Worm (Caenorhabditis elegans) whole organism, young adult: ENCODE measurements around the gene C16D2.1.

ENCODE experiments used
- B0261.1 ChIP-seq: sonication (generic microtip); optimal IDR thresholded peaks from 2 replicates; lab custom pipeline; 2016; ENCODE audit warnings: mild to moderate bottlenecking, missing genetic modification characterization, moderate library complexity, missing compliant biosample characterization
- B0336.3 ChIP-seq: fragments of 200-800 bp; sonication (Bioruptor generic); IDR thresholded peaks from 2 replicates; pipeline ENCODE4 v1.3.6; 2022; ENCODE audit warnings: missing genetic modification characterization, missing compliant biosample characterization
- F10E7.11 ChIP-seq: sonication (generic microtip); optimal IDR thresholded peaks from 2 replicates; lab custom pipeline; 2017; ENCODE audit warnings: mild to moderate bottlenecking, missing genetic modification characterization, moderate library complexity, missing compliant biosample characterization
- F37B4.10 ChIP-seq: fragments of 200-800 bp; sonication (Bioruptor generic); IDR thresholded peaks from 2 replicates; pipeline ENCODE4 v1.3.6; 2022; ENCODE audit warnings: missing genetic modification characterization, missing compliant biosample characterization
- F57A8.1 ChIP-seq: fragments of 200-800 bp; sonication (Bioruptor generic); optimal IDR thresholded peaks from 2 replicates; lab custom pipeline; 2018; ENCODE audit warnings: mild to moderate bottlenecking, missing genetic modification characterization, moderate library complexity, missing compliant biosample characterization
- Y53F4B.3 ChIP-seq: fragments of 200-800 bp; sonication (Bioruptor generic); IDR thresholded peaks from 2 replicates; pipeline ENCODE4 v1.3.6; 2022; ENCODE audit warnings: missing genetic modification reagents, missing genetic modification characterization, missing compliant biosample characterization
- Y67H2A.10 ChIP-seq: fragments of 200-800 bp; sonication (Bioruptor generic); conservative IDR thresholded peaks from 2 replicates; pipeline ENCODE4 v1.3.6; 2022; ENCODE audit warnings: missing genetic modification reagents, missing genetic modification characterization, missing compliant biosample characterization
- Y79H2A.3 ChIP-seq: fragments of 200-800 bp; sonication (Bioruptor generic); conservative IDR thresholded peaks from 2 replicates; pipeline ENCODE4 v1.3.6; 2022; ENCODE audit warnings: missing genetic modification reagents, missing genetic modification characterization, missing compliant biosample characterization
- ama-1 ChIP-seq, 3 experiments: fragments of 150-350 bp in 1 of 3; sonication (generic microtip) in 2 of 3; optimal IDR thresholded peaks; 2 replicates each; lab custom pipeline; 2014 to 2018; ENCODE audit warnings: missing biosample characterization in 2 of 3, missing genetic modification characterization in 2 of 3, missing genetic modification reagents in 2 of 3
- cebp-1 ChIP-seq, 2 experiments: fragments of 200-800 bp in 1 of 2; sonication (Bioruptor generic) in 1 of 2; sonication (generic microtip) in 1 of 2; IDR thresholded peaks in 1 of 2; optimal IDR thresholded peaks in 1 of 2; 2 replicates each; pipeline versions ENCODE4 v1.3.6 to Lab custom; 2017 to 2022; ENCODE audit warnings: missing compliant biosample characterization in 2 of 2, missing genetic modification characterization in 2 of 2, mild to moderate bottlenecking in 1 of 2, missing genetic modification reagents in 1 of 2, moderate library complexity in 1 of 2
- ceh-58 ChIP-seq: fragments of 200-800 bp; sonication (Bioruptor generic); IDR thresholded peaks from 2 replicates; pipeline ENCODE4 v1.3.6; 2022; ENCODE audit warnings: missing genetic modification characterization, missing compliant biosample characterization
- die-1 ChIP-seq: sonication (generic microtip); optimal IDR thresholded peaks from 2 replicates; lab custom pipeline; 2016; ENCODE audit warnings: missing genotype, mild to moderate bottlenecking, missing genetic modification characterization, missing compliant biosample characterization
- efl-1 ChIP-seq: fragments of 150-350 bp; optimal IDR thresholded peaks from 2 replicates; lab custom pipeline; 2014; ENCODE audit warnings: missing biosample characterization, missing genetic modification reagents, missing genetic modification characterization
- egl-44 ChIP-seq: fragments of 200-800 bp; sonication (Bioruptor generic); IDR thresholded peaks from 2 replicates; pipeline ENCODE4 v1.3.6; 2022; ENCODE audit warnings: missing genetic modification reagents, missing genetic modification characterization, missing compliant biosample characterization
- hrde-1 ChIP-seq: sonication (generic microtip); optimal IDR thresholded peaks from 2 replicates; lab custom pipeline; 2016; ENCODE audit warnings: missing genetic modification characterization, mild to moderate bottlenecking, missing compliant biosample characterization, moderate library complexity, missing genotype, missing genetic modification reagents, borderline replicate concordance
- lag-1 ChIP-seq: fragments of 200-800 bp; sonication (Bioruptor generic); IDR thresholded peaks from 2 replicates; pipeline ENCODE4 v1.3.6; 2022; ENCODE audit warnings: missing genetic modification reagents, missing genetic modification characterization, missing compliant biosample characterization
- let-607 ChIP-seq, 2 experiments: fragments of 200-800 bp in 1 of 2; sonication (Bioruptor generic) in 1 of 2; sonication (generic microtip) in 1 of 2; optimal IDR thresholded peaks; 2 replicates each; lab custom pipeline; 2016 to 2018; ENCODE audit warnings: mild to moderate bottlenecking in 2 of 2, missing compliant biosample characterization in 2 of 2, missing genetic modification characterization in 2 of 2, moderate library complexity in 2 of 2, missing genotype in 1 of 2
- lin-26 ChIP-seq: fragments of 200-800 bp; sonication (Bioruptor generic); IDR thresholded peaks from 2 replicates; pipeline ENCODE4 v1.3.6; 2022; ENCODE audit warnings: missing genetic modification reagents, missing genetic modification characterization, missing compliant biosample characterization
- lin-35 ChIP-seq, 3 experiments: fragments of 150-350 bp in 2 of 3; sonication (generic microtip) in 1 of 3; optimal IDR thresholded peaks; 2 replicates each; lab custom pipeline; 2014 to 2018; ENCODE audit warnings: missing biosample characterization in 3 of 3, missing genetic modification characterization in 3 of 3, missing genetic modification reagents in 3 of 3
- lir-1 ChIP-seq: fragments of 200-800 bp; sonication (Bioruptor generic); conservative IDR thresholded peaks from 2 replicates; pipeline ENCODE4 v1.3.6; 2022; ENCODE audit warnings: missing genetic modification reagents, missing genetic modification characterization, missing compliant biosample characterization
- lsy-27 ChIP-seq: sonication (generic microtip); optimal IDR thresholded peaks from 2 replicates; lab custom pipeline; 2017; ENCODE audit warnings: missing genetic modification characterization, mild to moderate bottlenecking, missing compliant biosample characterization, antibody characterized with exemption, missing genotype, borderline replicate concordance; ENCODE audit not compliant: insufficient read depth
- madf-3 ChIP-seq: fragments of 200-800 bp; sonication (Bioruptor generic); IDR thresholded peaks from 2 replicates; pipeline ENCODE4 v1.3.6; 2022; ENCODE audit warnings: missing genetic modification reagents, missing genetic modification characterization, missing compliant biosample characterization
- madf-8 ChIP-seq: fragments of 200-800 bp; sonication (Bioruptor generic); conservative IDR thresholded peaks from 2 replicates; pipeline ENCODE4 v1.3.6; 2022; ENCODE audit warnings: missing genetic modification reagents, missing genetic modification characterization, missing compliant biosample characterization
- nfya-1 ChIP-seq: sonication (generic microtip); optimal IDR thresholded peaks from 2 replicates; lab custom pipeline; 2017; ENCODE audit warnings: antibody characterized with exemption, missing compliant biosample characterization, missing genetic modification characterization, borderline replicate concordance; ENCODE audit not compliant: insufficient read depth
- nhr-179 ChIP-seq: sonication (generic microtip); optimal IDR thresholded peaks from 2 replicates; lab custom pipeline; 2016; ENCODE audit warnings: mild to moderate bottlenecking, missing genetic modification characterization, missing compliant biosample characterization
- nhr-80 ChIP-seq: sonication (generic microtip); optimal IDR thresholded peaks from 2 replicates; lab custom pipeline; 2016; ENCODE audit warnings: missing genetic modification characterization, missing compliant biosample characterization
- pbrm-1 ChIP-seq: fragments of 200-800 bp; sonication (Bioruptor generic); IDR thresholded peaks from 2 replicates; pipeline ENCODE4 v1.3.6; 2022; ENCODE audit warnings: missing genetic modification reagents, missing genetic modification characterization, missing compliant biosample characterization
- pha-4 ChIP-seq: fragments of 150-350 bp; sonication (generic microtip); optimal IDR thresholded peaks from 2 replicates; lab custom pipeline; 2014; ENCODE audit warnings: missing biosample characterization, missing genetic modification reagents, missing genetic modification characterization
- rcor-1 ChIP-seq: fragments of 200-800 bp; sonication (Bioruptor generic); IDR thresholded peaks from 2 replicates; pipeline ENCODE4 v1.3.6; 2022; ENCODE audit warnings: missing genetic modification reagents, missing genetic modification characterization, missing compliant biosample characterization
- rec-8 ChIP-seq, 2 experiments: sonication (generic microtip); optimal IDR thresholded peaks; 2 replicates each; lab custom pipeline; 2016; ENCODE audit warnings: mild to moderate bottlenecking in 2 of 2, missing genetic modification characterization in 2 of 2, missing genetic modification reagents in 2 of 2, missing genotype in 2 of 2, missing biosample characterization in 1 of 2, missing compliant biosample characterization in 1 of 2, moderate library complexity in 1 of 2
- sea-2 ChIP-seq: fragments of 200-800 bp; sonication (Bioruptor generic); IDR thresholded peaks from 2 replicates; pipeline ENCODE4 v1.3.6; 2022; ENCODE audit warnings: missing genetic modification characterization, missing compliant biosample characterization
- snpc-3.4 ChIP-seq: sonication (generic microtip); optimal IDR thresholded peaks from 2 replicates; lab custom pipeline; 2017; ENCODE audit warnings: missing genetic modification characterization, mild to moderate bottlenecking, missing compliant biosample characterization, antibody characterized with exemption, moderate library complexity, missing genotype, missing genetic modification reagents
- snpc-4 ChIP-seq, 5 experiments: fragments of 150-350 bp in 1 of 5; sonication (generic microtip) in 4 of 5; optimal IDR thresholded peaks; 2 replicates each; lab custom pipeline; 2014 to 2018; ENCODE audit warnings: missing genetic modification characterization in 5 of 5, missing biosample characterization in 3 of 5, antibody characterized with exemption in 2 of 5, mild to moderate bottlenecking in 2 of 5, missing compliant biosample characterization in 2 of 5, missing genotype in 2 of 5, moderate library complexity in 2 of 5, missing genetic modification reagents in 1 of 5
- somi-1 ChIP-seq: fragments of 200-800 bp; sonication (Bioruptor generic); optimal IDR thresholded peaks from 2 replicates; lab custom pipeline; 2018; ENCODE audit warnings: mild to moderate bottlenecking, missing genetic modification characterization, missing compliant biosample characterization
- tbp1 ChIP-seq: fragments of 200-800 bp; sonication (Bioruptor generic); optimal IDR thresholded peaks from 2 replicates; lab custom pipeline; 2018; ENCODE audit warnings: mild to moderate bottlenecking, missing genetic modification characterization, missing compliant biosample characterization
- unc-130 ChIP-seq: sonication (generic microtip); optimal IDR thresholded peaks from 2 replicates; lab custom pipeline; 2016; ENCODE audit warnings: missing genetic modification reagents, missing genetic modification characterization, missing compliant biosample characterization
- unc-62 ChIP-seq: fragments of 150-350 bp; optimal IDR thresholded peaks from 2 replicates; lab custom pipeline; 2014; ENCODE audit warnings: missing biosample characterization, missing genetic modification reagents, missing genetic modification characterization
- ztf-18 ChIP-seq: sonication (generic microtip); optimal IDR thresholded peaks from 2 replicates; lab custom pipeline; 2016; ENCODE audit warnings: missing genotype, mild to moderate bottlenecking, missing genetic modification characterization, missing compliant biosample characterization
- ztf-22 ChIP-seq: fragments of 200-800 bp; sonication (Bioruptor generic); optimal IDR thresholded peaks from 2 replicates; lab custom pipeline; 2018; ENCODE audit warnings: mild to moderate bottlenecking, missing genetic modification characterization, moderate library complexity, missing compliant biosample characterization
- ztf-28 ChIP-seq: fragments of 200-800 bp; sonication (Bioruptor generic); IDR thresholded peaks from 2 replicates; pipeline ENCODE4 v1.3.6; 2022; ENCODE audit warnings: missing genetic modification reagents, missing genetic modification characterization, missing compliant biosample characterization
- ztf-3 ChIP-seq: fragments of 200-800 bp; sonication (Bioruptor generic); optimal IDR thresholded peaks from 2 replicates; lab custom pipeline; 2018; ENCODE audit warnings: mild to moderate bottlenecking, missing genetic modification characterization, missing compliant biosample characterization

Gene C16D2.1

DNA sequence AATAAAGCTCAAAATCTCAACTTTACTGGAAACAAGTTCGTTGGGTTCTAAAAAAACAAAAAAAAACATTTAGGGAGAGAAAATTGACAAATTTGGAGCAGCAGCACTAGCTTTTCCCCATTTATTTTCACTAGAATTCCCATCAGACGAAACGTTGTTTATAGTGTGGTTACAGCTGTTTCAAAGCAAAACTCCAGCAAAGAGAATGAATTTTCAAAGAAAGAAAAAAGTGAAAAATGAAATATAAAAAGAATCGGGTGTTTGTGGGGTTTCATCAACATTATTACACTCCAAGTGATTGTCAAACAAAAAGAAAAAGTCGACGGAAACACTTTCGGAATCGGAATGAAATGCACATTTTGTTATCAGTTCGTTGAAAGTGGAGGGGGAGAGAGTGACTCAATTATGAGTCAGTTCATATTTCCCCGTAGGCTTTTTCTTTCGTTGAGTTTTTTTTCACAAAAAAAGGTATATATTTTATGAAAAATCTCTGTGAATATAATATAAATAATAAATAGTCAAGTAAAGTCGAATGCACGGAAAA is 37.1 kb upstream of the C16D2.1 start:
- TF ChIP-seq madf-8 (GFP tag; lab: Robert Waterston, UW): no peak
- no peak for TF ChIP-seq somi-1 (GFP tag; lab: Kevin White, UChicago)
- no peak for TF ChIP-seq cebp-1 (GFP tag; IDR thresholded peaks at IDR 0.05; lab: Robert Waterston, UW)
- TF ChIP-seq cebp-1 (tag; optimal IDR thresholded peaks at IDR 0.05; lab: Kevin White, UChicago): no peak
- TF ChIP-seq nfya-1 (tag; lab: Kevin White, UChicago): no peak
- no peak for TF ChIP-seq die-1
- TF ChIP-seq tbp1: no peak
- no peak for TF ChIP-seq pbrm-1 (GFP tag; lab: Robert Waterston, UW)
- no peak for TF ChIP-seq Y53F4B.3 (GFP tag; lab: Robert Waterston, UW)
- peak; percentile 0 for TF ChIP-seq ztf-18
- TF ChIP-seq ama-1 (optimal IDR thresholded peaks at IDR 0.05; lab: Kevin White, UChicago): no peak
- no peak for TF ChIP-seq ama-1 (GFP tag; optimal IDR thresholded peaks at IDR 0.05; lab: Kevin White, UChicago)
- TF ChIP-seq unc-62 (GFP tag; lab: Kevin White, UChicago): no peak
- no peak for TF ChIP-seq ceh-58 (GFP tag; lab: Robert Waterston, UW)
- TF ChIP-seq nhr-80: peak; percentile 80
- TF ChIP-seq ztf-3 (GFP tag; lab: Kevin White, UChicago): no peak
- TF ChIP-seq egl-44 (GFP tag; lab: Robert Waterston, UW): no peak
- TF ChIP-seq unc-130 (GFP tag; lab: Kevin White, UChicago): no peak
- no peak for TF ChIP-seq B0261.1 (tag; lab: Kevin White, UChicago)

DNA sequence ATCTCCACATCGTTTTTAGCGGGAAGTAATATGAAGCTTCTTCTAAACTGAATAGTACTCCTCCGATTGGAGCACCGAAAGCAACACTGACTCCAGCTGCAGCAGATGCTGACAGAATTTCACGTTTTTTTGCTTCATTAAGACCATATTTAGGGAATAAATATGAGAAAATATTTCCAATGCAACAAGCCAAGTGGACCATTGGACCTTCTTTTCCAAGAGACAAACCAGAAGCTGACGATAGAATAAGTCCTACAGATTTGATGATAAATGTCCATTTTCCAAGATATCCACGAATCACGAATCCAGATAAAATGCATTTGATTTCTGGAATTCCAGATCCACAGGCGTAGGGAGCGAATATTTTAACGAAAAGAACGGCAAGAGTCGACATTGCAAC is 34.2 kb upstream of the C16D2.1 start:
- TF ChIP-seq snpc-4 (GFP tag; optimal IDR thresholded peaks at IDR 0.05; lab: Kevin White, UChicago) (no peak), snpc-4 (tag; optimal IDR thresholded peaks at IDR 0.05; lab: Kevin White, UChicago) (no peak)

DNA sequence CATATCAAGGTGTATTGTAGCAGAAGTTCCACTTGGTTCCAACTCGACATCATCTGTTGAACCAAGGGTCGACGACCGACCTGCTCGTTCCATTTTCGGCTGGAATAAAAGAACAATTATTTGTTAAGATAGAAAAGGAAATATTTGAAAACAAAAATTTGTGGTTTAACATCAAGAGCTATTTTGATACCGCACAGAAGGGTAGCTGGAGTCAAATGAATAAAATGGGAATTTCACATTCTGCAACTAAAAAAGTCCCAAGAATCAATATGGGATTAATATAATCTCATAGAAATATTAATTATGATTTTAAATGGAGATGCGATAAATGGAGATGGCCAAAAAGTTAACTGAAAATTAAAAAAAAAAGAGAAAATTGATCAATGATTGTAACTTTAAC is 33.0 kb upstream of the C16D2.1 start, which contains the start of gene clh-5:
Gene clh-5, minus strand, starts transcription at position 101 of the 400 bp plus-strand sequence.
- TF ChIP-seq ztf-22 (GFP tag; lab: Kevin White, UChicago): no peak
- TF ChIP-seq lsy-27 (tag; lab: Kevin White, UChicago): no peak
- TF ChIP-seq lag-1 (GFP tag; lab: Robert Waterston, UW): no peak
- TF ChIP-seq madf-3 (GFP tag; lab: Robert Waterston, UW): no peak
- TF ChIP-seq Y79H2A.3: no peak
- no peak for TF ChIP-seq ztf-28 (GFP tag; lab: Robert Waterston, UW)
- no peak for TF ChIP-seq die-1
- no peak for TF ChIP-seq F57A8.1 (GFP tag; lab: Kevin White, UChicago)
- no peak for TF ChIP-seq let-607 (tag; optimal IDR thresholded peaks at IDR 0.05; lab: Kevin White, UChicago)
- TF ChIP-seq nhr-179 (tag; lab: Kevin White, UChicago): no peak

DNA sequence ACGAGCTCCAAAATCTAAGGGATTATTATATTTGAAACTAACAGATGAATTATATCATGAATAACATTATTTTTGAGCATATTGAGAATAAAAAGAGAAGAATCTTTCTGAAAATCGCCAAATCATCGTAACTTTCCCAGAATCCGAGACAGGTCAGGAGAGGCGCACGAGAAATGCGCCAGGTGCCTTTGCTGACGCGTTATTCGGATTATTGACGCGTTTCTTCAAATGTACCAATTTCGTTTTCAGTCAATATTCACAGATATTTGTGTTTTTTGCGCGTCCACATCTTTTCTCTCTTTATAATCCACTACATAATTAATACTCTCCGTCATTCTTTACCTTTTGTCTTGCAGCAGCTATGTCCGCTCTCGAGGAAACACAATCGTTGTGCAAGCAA is 32.4 kb upstream of the C16D2.1 start, which contains the start of gene T24H10.1:
Gene T24H10.1, plus strand, starts transcription at position 355 of the 400 bp plus-strand sequence.
- TF ChIP-seq pha-4 (tag; lab: Kevin White, UChicago) (no peak), B0336.3 (GFP tag; lab: Robert Waterston, UW) (peak; percentile 77), sea-2 (no peak), F10E7.11 (tag; lab: Kevin White, UChicago) (no peak), F37B4.10 (GFP tag; lab: Robert Waterston, UW) (no peak), rec-8 (tag; optimal IDR thresholded peaks at IDR 0.05; lab: Kevin White, UChicago) (no peak), lin-35 (GFP tag; optimal IDR thresholded peaks at IDR 0.05; lab: Kevin White, UChicago) (peak in 1 of 3 experiments; percentile 67), efl-1 (GFP tag; lab: Kevin White, UChicago) (peak; percentile 51), hrde-1 (tag; lab: Kevin White, UChicago) (no peak), nhr-80 (peak; percentile 26), let-607 (tag; optimal IDR thresholded peaks at IDR 0.05; lab: Kevin White, UChicago) (no peak), lin-26 (GFP tag; lab: Robert Waterston, UW) (no peak), rcor-1 (GFP tag; lab: Robert Waterston, UW) (peak; percentile 21; the same call in 1 of the 2 replicates), lir-1 (no peak), Y67H2A.10 (no peak), snpc-3.4 (tag; lab: Kevin White, UChicago) (peak; percentile 10)
